Worm (Caenorhabditis elegans): ENCODE results near the gene clec-7.

The clec-7 gene

ce11 chrV:7361673-7362072, 33.5 kb downstream of the clec-7 start, which contains the start of gene cyp-35A1:
Gene cyp-35A1 (minus strand): TSS chrV:7361773.
- no peak for TF ChIP-seq him-1 (tag; optimal IDR thresholded peaks at IDR 0.05)
- TF ChIP-seq W03F9.2 (tag; optimal IDR thresholded peaks at IDR 0.05): no peak
- no peak for TF ChIP-seq dao-5 (tag; optimal IDR thresholded peaks at IDR 0.05)

- TF ChIP-seq W03F9.2 (tag; optimal IDR thresholded peaks at IDR 0.05): no peak
- TF ChIP-seq him-1 (tag; optimal IDR thresholded peaks at IDR 0.05): no peak
- no peak for TF ChIP-seq dao-5 (tag; optimal IDR thresholded peaks at IDR 0.05)
These were observed 35.9 kb downstream of the clec-7 start, which contains the start of gene cyp-35A2 for ce11 chrV:7364059-7364458. Gene cyp-35A2 (minus strand): TSS chrV:7364182.

- TF ChIP-seq dao-5 (tag; optimal IDR thresholded peaks at IDR 0.05) (no peak), W03F9.2 (tag; optimal IDR thresholded peaks at IDR 0.05) (no peak), him-1 (tag; optimal IDR thresholded peaks at IDR 0.05) (no peak)
These were observed 36.8 kb downstream of the clec-7 start, which contains the start of gene exc-13 for ce11 chrV:7364951-7365350. Gene exc-13 (plus strand): TSS chrV:7365251.

ce11 chrV:7369578-7369977, 41.4 kb downstream of the clec-7 start, which contains the start of gene srj-14:
Gene srj-14 (plus strand): TSS chrV:7369708.
- TF ChIP-seq him-1 (tag; optimal IDR thresholded peaks at IDR 0.05) (no peak), W03F9.2 (tag; optimal IDR thresholded peaks at IDR 0.05) (no peak), dao-5 (tag; optimal IDR thresholded peaks at IDR 0.05) (no peak)

- TF ChIP-seq dao-5 (tag; optimal IDR thresholded peaks at IDR 0.05) (no peak), him-1 (tag; optimal IDR thresholded peaks at IDR 0.05) (no peak), W03F9.2 (tag; optimal IDR thresholded peaks at IDR 0.05) (no peak)
These were observed 45.9 kb downstream of the clec-7 start, which contains the start of gene srx-56 for ce11 chrV:7374090-7374489. Gene srx-56 (plus strand): TSS chrV:7374390.

- TF ChIP-seq dao-5 (tag; optimal IDR thresholded peaks at IDR 0.05): no peak
- TF ChIP-seq him-1 (tag; optimal IDR thresholded peaks at IDR 0.05): no peak
- TF ChIP-seq W03F9.2 (tag; optimal IDR thresholded peaks at IDR 0.05): no peak
These were observed 51.2 kb downstream of the clec-7 start, which contains the start of gene srsx-24 for ce11 chrV:7379384-7379783. Gene srsx-24 (minus strand): TSS chrV:7379484.
